Fruit fly (Drosophila melanogaster): ENCODE results near the gene Nrt.

DNA sequence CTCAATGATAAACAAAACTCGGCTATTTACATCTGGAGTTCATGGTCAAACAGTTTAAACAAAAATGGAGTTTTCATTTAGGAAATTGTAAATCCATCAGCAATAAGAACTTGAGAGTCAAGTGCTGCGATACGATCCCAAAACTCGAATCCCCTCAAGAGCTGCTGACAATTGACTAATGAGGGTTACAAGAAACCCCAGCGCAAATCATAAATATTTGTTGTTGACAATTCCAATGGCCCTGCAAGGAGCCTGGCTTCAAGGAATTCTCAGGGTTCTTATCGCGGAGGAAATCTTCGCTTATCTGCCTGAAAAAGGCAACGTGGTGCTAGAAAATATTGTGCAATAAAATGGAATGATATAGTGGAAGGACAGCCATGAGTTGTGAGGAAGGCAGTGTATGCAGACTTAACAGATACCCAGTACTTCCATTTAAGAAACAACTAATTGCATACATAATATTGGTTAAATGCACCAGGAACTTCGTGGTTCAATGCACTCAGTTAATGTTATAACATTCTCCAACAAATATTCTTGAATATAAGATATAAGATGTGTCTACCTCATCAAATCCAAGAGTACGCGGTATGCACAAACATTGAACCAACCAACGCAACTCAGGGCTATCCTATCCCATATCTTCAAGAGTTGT is 2.3 kb downstream of the Nrt start:
- TF ChIP-seq HHEX (GFP tag; optimal IDR thresholded peaks at IDR 0.05) = no peak
- TF ChIP-seq ttk (GFP tag; IDR thresholded peaks at IDR 0.05) = peak; percentile 15; the same call in 1 of the 2 replicates

Measured in whole organism, embryonic.